Worm (Caenorhabditis elegans): ENCODE measurements around the gene Y57G11C.40.

DNA sequence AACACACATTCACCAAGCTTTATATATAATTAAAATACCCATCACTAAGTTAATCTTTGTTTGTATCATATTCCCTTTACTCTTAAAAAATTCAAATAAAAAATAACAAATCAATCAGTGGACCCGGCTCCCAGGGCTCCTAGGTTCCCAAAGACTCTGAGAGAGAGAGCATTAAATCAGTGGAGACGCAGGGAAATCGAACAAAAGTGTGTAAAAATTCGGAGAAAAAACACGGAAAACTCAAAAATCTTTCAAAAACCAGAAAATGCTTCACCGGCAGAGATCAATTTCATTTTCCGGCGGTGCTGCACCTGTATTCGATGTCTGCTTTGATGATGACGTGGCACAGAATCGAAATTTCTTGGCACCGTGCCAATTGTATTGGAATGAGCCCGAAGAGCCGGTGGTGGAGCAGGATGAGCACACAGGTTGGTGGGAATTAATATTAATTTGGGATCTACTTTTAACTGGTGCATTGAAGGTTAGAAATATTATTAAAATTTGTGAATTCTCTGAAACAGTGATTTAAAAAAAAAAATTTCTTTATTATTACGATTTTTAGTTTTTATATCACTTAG is 45.9 kb downstream of the Y57G11C.40 start, which contains the start of gene anoh-2:
- TF ChIP-seq tab-1 (GFP tag; IDR thresholded peaks at IDR 0.05) (no peak), ztf-29 (GFP tag; IDR thresholded peaks at IDR 0.05) (no peak), flt-1 (GFP tag; IDR thresholded peaks at IDR 0.05) (no peak), cog-1 (tag; optimal IDR thresholded peaks at IDR 0.05) (no peak), med-1 (GFP tag; optimal IDR thresholded peaks at IDR 0.05; ENCODE audit: insufficient read depth) (no peak), klf-2 (GFP tag; conservative IDR thresholded peaks at IDR 0.05) (no peak), ref-1 (GFP tag; conservative IDR thresholded peaks at IDR 0.05) (no peak), T22C8.4 (GFP tag; IDR thresholded peaks at IDR 0.05) (no peak)

All from whole organism, midembryonic.